Fruit fly (Drosophila melanogaster): Measurements from ENCODE around the gene Cfp1.

The Cfp1 gene

DNA sequence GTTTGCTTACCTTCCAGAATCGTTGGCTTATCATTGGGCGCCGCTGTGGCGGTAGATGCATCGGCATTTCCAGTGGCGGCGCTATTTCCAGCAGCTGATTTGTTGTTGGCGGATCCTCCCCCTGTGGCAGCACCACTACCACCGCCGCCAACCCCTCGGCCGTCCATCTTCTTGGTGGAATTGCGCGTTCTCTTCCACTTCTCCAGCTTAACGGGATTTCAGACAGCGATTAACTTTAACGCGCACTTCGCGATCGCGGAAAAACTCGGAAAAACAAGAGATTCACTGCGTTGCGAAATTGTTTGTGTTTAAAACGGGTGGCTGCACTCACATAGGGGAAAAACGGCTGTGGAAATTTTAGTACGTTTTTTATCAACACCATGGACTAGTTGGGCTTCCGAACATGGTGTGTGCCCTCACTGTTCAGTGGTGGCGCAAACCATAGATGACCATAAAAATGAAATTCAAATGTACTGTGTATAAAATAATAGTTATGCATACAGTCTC lies 10.1 kb upstream of the Cfp1 start, which contains the start of gene c11.1:
c11.1 (minus strand) TSS at position 335 of the 507 bp plus-strand sequence.
- TF ChIP-seq EcR (GFP tag; optimal IDR thresholded peaks at IDR 0.05) = no peak
- TF ChIP-seq pan (optimal IDR thresholded peaks at IDR 0.05) = no peak
- no peak for TF ChIP-seq usp (GFP tag; optimal IDR thresholded peaks at IDR 0.05)
- TF ChIP-seq Dll (optimal IDR thresholded peaks at IDR 0.05) = no peak
- no peak for TF ChIP-seq psq (optimal IDR thresholded peaks at IDR 0.05)
- no peak for TF ChIP-seq CG8478 (optimal IDR thresholded peaks at IDR 0.05)

DNA sequence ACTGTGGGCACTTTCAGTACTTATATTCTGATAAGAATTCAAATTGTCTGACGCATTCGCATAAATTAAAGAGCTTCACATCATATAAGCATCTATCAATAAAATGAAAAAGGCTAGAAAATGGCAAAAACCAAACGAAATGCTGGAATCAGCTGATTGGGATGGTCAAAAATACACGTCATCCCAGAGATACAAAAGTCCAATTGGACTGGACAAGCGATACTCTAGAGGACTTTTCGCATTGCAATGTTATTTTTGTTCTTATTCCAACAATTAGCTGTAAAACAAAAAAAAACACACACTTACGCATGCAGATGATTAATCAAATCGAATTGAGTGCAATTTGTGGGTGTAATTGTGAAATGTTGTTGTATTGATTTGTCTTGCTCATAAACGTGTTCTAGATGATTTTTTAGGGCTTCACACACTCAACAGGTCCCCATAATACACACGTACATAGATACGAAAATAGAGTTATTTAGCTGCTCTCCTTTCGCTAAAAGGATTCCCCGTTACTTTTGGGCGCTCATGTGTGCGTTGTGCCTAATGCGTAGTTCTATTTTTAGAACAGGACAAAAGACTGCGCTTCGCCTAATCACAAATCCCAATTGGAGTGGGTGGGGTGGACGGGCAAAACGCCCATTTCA lies 9.4 kb upstream of the Cfp1 start:
- TF ChIP-seq usp (GFP tag; optimal IDR thresholded peaks at IDR 0.05) (no peak), pan (optimal IDR thresholded peaks at IDR 0.05) (no peak), CG8478 (optimal IDR thresholded peaks at IDR 0.05) (no peak), EcR (GFP tag; optimal IDR thresholded peaks at IDR 0.05) (no peak), psq (optimal IDR thresholded peaks at IDR 0.05) (no peak), Dll (optimal IDR thresholded peaks at IDR 0.05) (no peak)

DNA sequence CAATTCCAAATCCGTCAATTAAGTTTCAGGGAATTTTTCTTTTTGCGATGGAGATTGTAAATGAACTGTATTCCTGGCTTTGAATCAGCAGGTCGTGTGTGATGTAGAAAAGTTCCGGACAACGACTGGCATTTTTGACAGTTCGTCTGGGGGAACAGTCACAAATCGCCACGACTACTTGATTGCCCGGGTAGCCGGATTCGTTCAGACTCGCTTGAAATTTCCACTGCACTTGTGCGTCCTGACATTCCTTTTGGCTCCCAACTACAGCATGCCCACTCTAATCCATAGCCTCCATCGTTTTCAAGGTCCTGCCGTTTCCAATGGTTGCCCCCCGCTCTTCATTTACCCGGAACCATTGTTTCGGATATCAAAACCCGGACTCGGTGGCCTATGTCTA lies 2.9 kb downstream of the Cfp1 start, which contains the start of gene CG17440:
CG17440 (minus strand) TSS at position 101 of the 400 bp plus-strand sequence.
- no peak for TF ChIP-seq pan (optimal IDR thresholded peaks at IDR 0.05)

DNA sequence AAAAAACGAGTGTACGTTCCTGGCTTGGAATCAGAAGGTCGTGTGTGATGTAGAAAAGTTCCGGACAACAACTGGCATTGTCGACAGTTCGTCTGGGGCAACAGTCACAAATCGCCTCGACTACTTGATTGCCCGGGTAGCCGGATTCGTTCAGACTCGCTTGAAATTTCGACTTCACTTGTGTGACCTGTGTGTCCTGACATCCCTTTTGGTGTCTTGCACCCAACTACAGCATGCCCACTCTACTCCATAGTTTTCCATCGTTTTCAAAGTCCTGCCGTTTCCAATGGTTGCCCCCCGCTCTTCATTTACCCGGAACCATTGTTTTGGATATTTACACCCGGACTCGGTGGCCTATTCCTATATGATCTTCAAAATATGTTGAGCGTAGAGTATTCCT lies 5.2 kb downstream of the Cfp1 start, which contains the start of gene Erk7:
Erk7 (minus strand) TSS at position 101 of the 400 bp plus-strand sequence.
- TF ChIP-seq pan (optimal IDR thresholded peaks at IDR 0.05) (no peak), EcR (GFP tag; optimal IDR thresholded peaks at IDR 0.05) (no peak), psq (optimal IDR thresholded peaks at IDR 0.05) (no peak), CG8478 (optimal IDR thresholded peaks at IDR 0.05) (no peak), Dll (optimal IDR thresholded peaks at IDR 0.05) (no peak), usp (GFP tag; optimal IDR thresholded peaks at IDR 0.05) (no peak)

DNA sequence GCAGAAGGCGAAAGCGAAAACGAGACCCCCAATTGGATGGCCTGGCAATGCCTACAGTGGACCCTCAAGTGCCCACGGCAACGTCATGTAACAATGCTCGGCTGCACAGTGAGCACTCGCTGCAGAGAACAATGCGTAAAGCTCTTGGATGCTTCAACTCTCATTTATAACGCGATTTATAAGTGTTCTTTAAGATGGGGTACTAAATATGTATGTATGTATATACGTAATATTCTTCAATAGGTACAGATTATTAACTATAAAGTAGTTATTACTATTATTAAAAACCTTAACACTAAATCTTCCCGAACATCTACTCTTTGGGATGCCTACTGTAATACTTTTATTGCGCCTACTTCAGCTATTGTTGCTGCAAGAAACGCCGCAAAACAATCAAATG lies 6.7 kb downstream of the Cfp1 start:
- TF ChIP-seq Dll (optimal IDR thresholded peaks at IDR 0.05) = no peak
- TF ChIP-seq pan (optimal IDR thresholded peaks at IDR 0.05) = no peak
- TF ChIP-seq usp (GFP tag; optimal IDR thresholded peaks at IDR 0.05) = no peak
- TF ChIP-seq CG8478 (optimal IDR thresholded peaks at IDR 0.05) = no peak
- TF ChIP-seq psq (optimal IDR thresholded peaks at IDR 0.05) = no peak
- no peak for TF ChIP-seq EcR (GFP tag; optimal IDR thresholded peaks at IDR 0.05)

DNA sequence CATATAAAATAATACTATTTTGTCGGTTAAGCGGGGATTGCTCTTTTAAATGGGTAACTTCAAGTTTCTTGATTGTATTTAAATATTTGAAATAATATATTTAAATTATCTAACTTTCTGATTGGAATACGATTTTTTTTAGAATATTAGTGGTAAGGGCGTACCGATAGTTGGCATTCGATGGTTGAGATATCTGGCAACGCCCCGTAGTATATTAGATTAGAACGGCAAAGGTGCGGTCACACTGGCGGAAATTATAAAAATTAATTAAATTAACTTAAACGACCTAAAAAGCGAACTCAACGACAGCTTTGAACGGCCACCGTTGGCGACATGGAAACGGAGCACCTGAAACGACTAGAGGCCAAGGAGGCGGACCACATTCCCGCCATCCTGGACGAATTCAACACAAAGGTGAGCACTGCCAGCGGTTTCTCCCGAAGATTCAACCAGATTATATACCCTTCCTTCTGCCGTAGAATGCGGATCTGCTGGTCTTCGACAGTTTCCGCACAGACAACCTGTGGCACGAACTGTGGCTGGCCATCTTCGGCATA lies 16.7 kb downstream of the Cfp1 start, which contains the start of gene ric8a:
ric8a (plus strand) TSS at position 205 of the 557 bp plus-strand sequence.
- TF ChIP-seq Dll (optimal IDR thresholded peaks at IDR 0.05) (no peak), pan (optimal IDR thresholded peaks at IDR 0.05) (no peak), usp (GFP tag; optimal IDR thresholded peaks at IDR 0.05) (no peak), psq (optimal IDR thresholded peaks at IDR 0.05) (no peak), EcR (GFP tag; optimal IDR thresholded peaks at IDR 0.05) (no peak), CG8478 (optimal IDR thresholded peaks at IDR 0.05) (no peak)

DNA sequence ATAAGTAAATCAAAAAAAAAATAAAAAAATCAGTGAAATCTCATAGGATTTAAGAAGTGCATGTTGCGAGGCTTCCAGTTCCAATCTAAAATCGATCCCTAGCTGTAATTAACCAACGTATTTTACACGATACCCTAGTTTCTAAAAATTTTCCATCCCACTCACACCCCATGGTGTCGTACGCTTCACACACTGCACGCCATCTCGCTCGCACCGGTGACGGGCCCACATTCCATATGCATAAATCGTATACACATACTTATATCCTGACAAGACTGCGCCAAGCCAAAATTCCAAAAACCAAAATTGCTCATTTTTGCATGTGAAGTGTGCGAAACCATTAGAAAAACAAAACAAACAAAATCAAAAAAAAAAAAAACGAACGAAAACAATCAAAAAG lies 17.7 kb downstream of the Cfp1 start:
- TF ChIP-seq usp (GFP tag; optimal IDR thresholded peaks at IDR 0.05) (no peak), psq (optimal IDR thresholded peaks at IDR 0.05) (no peak), EcR (GFP tag; optimal IDR thresholded peaks at IDR 0.05) (no peak), CG8478 (optimal IDR thresholded peaks at IDR 0.05) (no peak), pan (optimal IDR thresholded peaks at IDR 0.05) (no peak)

DNA sequence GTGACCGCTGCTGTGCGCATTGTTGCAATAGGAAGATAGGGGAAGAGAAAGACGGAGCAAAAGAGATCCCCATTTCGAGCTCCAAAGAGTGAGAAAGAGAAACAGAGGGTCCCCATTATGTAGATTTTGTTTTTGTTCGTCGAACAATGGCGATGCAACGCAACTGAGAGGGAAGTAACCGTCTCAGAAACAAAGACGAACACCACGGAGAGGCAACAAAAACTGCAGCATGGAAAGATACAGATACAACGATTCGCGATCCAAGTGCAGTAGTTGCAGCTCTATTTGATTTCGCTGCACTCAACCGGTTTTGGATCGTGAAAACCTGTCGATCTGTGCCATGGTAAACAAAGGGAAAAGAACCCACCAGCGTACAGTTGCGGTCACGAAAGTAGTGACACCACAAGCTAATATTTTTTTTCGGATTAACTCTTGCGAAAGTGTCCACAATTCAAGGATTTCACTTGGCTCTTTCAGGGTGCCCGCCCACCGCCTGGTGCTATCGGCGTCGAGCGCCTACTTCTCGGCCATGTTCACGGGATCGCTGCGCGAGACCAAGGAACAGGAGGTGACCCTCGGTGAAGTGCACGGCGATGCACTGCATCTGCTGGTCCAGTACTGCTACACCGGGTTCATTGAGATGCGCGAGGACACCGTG lies 20.6 kb downstream of the Cfp1 start:
- no peak for TF ChIP-seq Dll (optimal IDR thresholded peaks at IDR 0.05)
- no peak for TF ChIP-seq pan (optimal IDR thresholded peaks at IDR 0.05)
- TF ChIP-seq usp (GFP tag; optimal IDR thresholded peaks at IDR 0.05) = no peak

DNA sequence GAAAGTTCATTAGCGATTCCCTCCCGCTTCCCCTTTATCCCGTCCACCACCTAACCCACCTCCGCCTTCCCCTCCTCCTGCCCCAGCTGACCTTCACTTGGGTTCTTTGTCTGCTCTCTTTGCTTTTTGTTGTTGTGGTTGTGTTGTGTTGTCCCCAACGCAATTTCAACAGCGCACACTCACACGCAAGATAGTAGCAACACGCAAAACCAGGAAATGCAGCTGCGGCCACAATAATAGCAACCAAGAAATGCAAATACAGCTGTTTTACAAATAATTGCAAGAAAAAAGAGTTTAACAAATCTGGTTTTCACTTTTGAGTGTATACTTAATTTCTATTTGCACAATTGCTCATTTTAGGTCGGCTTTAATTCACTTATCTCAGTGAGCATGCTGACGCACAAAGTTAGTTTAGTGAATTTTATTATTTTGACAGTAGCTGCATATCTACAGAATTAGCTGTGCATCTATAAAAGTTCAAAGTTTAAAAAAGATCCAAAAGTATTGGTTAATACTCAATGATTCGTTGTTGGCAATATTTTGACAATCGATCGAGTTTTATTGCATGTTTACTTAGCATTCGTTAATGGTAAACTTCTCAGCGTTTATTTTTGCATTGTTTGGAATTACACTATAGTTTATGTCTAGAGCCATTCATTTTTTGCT lies 21.4 kb downstream of the Cfp1 start:
- TF ChIP-seq psq (optimal IDR thresholded peaks at IDR 0.05) = no peak
- no peak for TF ChIP-seq CG8478 (optimal IDR thresholded peaks at IDR 0.05)
- TF ChIP-seq Dll (optimal IDR thresholded peaks at IDR 0.05) = no peak
- no peak for TF ChIP-seq EcR (GFP tag; optimal IDR thresholded peaks at IDR 0.05)
- TF ChIP-seq pan (optimal IDR thresholded peaks at IDR 0.05) = no peak
- no peak for TF ChIP-seq usp (GFP tag; optimal IDR thresholded peaks at IDR 0.05)

DNA sequence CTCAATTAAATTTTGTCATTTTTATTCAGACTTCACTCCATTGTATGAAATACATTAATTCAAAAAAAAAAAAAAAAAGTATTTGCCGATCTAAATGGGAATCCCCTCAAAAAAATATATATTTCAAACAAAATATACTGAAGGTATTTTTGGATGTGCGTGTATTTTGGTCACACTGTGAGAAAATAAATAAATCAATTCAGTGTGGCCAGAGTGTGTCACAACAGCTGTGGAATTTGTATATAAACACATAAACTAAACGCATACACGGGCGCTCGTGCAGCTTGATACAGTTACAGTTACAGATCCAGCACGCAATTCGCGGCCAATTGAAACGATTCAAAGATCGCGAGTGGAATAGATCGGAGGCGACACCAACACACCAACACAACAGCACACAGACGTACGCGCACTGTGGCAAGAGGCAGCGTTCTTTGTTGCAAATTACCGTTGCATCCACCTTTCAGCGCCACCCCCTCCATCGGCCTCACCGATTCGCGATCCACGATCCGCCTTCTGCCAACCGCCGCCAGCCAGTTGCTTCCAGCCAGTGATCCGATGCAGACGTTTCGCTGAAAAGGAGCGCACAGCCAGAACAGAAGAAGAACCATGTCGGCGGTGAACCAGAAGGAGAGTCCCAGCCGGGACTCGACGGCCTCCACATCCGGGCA lies 22.5 kb downstream of the Cfp1 start, which contains the start of gene CG17754:
CG17754 (plus strand) TSS at position 260 of the 671 bp plus-strand sequence.
- TF ChIP-seq Dll (optimal IDR thresholded peaks at IDR 0.05) (peak; percentile 30), psq (optimal IDR thresholded peaks at IDR 0.05) (no peak), CG8478 (optimal IDR thresholded peaks at IDR 0.05) (no peak)

DNA sequence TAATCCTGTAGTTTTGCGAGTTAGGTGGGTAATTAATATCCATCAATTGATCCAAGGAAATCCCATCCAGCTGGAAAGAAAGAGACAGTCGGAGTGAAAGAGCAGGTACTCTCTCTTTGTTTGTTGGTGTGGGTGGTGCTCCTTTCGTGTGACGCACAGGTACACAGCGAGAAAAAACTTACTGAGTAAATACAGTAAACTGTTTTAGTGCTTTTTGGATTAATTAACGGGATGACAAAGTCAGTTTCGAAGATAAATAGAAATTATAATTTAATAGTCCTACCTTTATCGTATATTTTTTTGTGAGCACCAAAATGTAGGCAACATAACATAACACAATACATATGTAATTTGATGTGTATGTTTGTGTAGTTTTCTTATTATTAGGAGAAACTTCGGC lies 24.7 kb downstream of the Cfp1 start:
- TF ChIP-seq EcR (GFP tag; optimal IDR thresholded peaks at IDR 0.05) = no peak
- no peak for TF ChIP-seq pan (optimal IDR thresholded peaks at IDR 0.05)
- TF ChIP-seq psq (optimal IDR thresholded peaks at IDR 0.05) = no peak
- TF ChIP-seq usp (GFP tag; optimal IDR thresholded peaks at IDR 0.05) = no peak
- TF ChIP-seq Dll (optimal IDR thresholded peaks at IDR 0.05) = no peak
- no peak for TF ChIP-seq CG8478 (optimal IDR thresholded peaks at IDR 0.05)
